Fruit fly (Drosophila melanogaster) S2 (cell line): ENCODE data around the gene Sfp33A4.

Experiments used
- CG8478 ChIP-seq: fragments of >200 bp; optimal IDR thresholded peaks from 2 replicates; lab custom pipeline; 2018
- CTCF ChIP-seq, 2 experiments: fragments of >200 bp; optimal IDR thresholded peaks; 2 replicates each; lab custom pipeline; 2018

Gene Sfp33A4

DNA sequence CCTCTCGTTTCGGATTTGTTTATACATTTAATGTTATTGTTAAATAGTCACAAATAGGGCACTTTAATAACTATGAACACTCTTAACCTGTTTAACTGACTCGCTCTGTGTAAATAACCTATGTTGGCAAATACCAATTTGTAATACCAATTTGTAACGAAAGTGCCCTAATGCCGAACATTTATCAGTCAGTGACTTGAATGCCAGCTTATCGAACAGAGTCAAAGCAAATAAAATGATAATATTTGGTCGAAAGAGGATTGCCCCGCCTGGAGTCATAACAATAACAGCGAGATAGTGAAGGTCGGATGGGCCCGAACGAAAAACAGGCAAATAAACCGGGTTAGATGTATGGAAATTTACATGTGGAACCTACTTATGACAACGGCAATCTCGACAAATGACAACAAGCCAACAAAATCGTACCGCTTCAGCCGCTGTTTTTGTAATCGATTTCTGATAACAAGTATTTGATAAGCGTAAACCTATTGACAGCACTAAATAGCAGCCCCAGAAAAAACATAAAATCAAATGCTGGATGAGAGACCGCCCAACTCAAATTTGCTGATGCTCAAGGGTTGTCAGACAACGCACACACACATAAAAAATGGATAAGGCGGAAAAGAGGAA is 8.2 kb downstream of the Sfp33A4 start:
- TF ChIP-seq CG8478 (lab: Kevin White, UChicago) = no peak
- no peak for TF ChIP-seq CTCF (optimal IDR thresholded peaks at IDR 0.05; lab: Kevin White, UChicago)

DNA sequence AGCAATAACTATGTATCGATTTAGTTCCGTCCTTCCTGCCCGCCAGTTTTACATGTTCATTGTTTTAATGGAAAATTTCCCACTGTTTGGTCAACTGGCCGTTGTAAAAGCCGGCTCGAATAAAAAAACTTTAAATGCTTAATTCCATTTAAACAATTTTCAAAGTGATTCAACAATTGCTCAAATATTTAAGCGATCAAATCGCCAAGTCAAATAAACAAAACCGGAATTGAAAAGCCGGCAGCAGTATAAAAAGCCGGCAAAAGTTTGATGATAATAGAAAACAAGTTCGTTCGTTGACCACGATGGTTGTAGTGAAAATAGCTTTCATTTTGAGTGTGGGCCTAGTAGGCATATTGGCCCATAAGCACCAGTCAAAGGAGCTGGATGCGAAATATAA is 9.9 kb downstream of the Sfp33A4 start, which contains the start of gene Mal-B1:
TSS of gene Mal-B1 (plus strand) at position 301 of the 400 bp plus-strand sequence.
- no peak for TF ChIP-seq CG8478 (lab: Kevin White, UChicago)
- TF ChIP-seq CTCF (optimal IDR thresholded peaks at IDR 0.05; lab: Kevin White, UChicago) = no peak

- TF ChIP-seq CTCF (optimal IDR thresholded peaks at IDR 0.05; lab: Kevin White, UChicago) (no peak), CG8478 (lab: Kevin White, UChicago) (no peak)
Measured at dm6 chr2L:11849658-11850057, 12.6 kb downstream of the Sfp33A4 start, which contains the start of gene Mal-B2. Mal-B2 (plus strand) TSS chr2L:11849958.

DNA sequence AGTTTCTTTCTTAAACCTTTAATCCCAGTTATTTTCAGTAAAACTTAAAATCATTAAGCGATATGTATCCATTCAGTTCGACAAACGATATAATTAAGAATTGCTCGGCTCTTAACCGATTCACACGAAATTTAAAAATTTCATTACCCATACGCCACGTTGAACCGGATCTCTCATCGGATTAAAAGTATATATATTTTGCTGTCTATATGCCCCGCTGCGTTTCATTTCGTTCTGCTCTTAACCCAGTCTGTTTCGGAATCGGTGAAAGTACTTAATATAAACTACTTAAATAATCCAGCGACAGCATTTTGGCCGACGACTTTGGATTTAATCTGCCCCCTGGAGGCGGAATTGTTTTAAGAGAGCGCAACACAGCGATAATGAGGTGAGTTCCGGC is 16.1 kb downstream of the Sfp33A4 start, which contains the start of gene CG42751:
TSS of gene CG42751 (plus strand) at position 301 of the 400 bp plus-strand sequence.
- no peak for TF ChIP-seq CG8478 (lab: Kevin White, UChicago)
- TF ChIP-seq CTCF (optimal IDR thresholded peaks at IDR 0.05; lab: Kevin White, UChicago) = no peak

dm6 chr2L:11870867-11871452 is 33.9 kb downstream of the Sfp33A4 start:
- TF ChIP-seq CG8478 (lab: Kevin White, UChicago) = no peak
- TF ChIP-seq CTCF (optimal IDR thresholded peaks at IDR 0.05; lab: Kevin White, UChicago) = no peak

dm6 chr2L:11874232-11874765 is 37.3 kb downstream of the Sfp33A4 start:
- TF ChIP-seq CG8478 (lab: Kevin White, UChicago) (no peak), CTCF (optimal IDR thresholded peaks at IDR 0.05; lab: Kevin White, UChicago) (no peak)

DNA sequence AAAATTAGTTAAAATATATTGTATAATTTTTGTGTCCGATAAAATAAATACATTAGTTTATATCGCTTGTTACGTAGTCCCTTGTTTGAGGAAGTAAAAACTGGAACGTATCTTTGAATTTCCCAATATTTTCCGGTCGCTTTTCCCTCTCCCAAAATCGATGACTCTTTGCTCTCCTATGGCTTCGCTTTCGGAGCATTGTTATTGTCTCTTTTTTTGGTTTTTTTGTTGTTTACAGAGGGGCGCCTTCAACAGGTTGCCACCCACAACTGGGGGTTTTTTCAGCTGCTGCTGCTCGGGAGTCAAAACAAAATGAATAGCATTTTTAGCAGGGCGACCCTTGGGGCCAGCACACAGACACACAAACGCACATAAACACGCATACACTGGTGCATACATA is 37.8 kb downstream of the Sfp33A4 start:
- no peak for TF ChIP-seq CTCF (optimal IDR thresholded peaks at IDR 0.05; lab: Kevin White, UChicago)
- no peak for TF ChIP-seq CG8478 (lab: Kevin White, UChicago)

dm6 chr2L:11878812-11879328 is 41.8 kb downstream of the Sfp33A4 start:
- TF ChIP-seq CG8478 (lab: Kevin White, UChicago) (no peak), CTCF (optimal IDR thresholded peaks at IDR 0.05; lab: Kevin White, UChicago) (no peak)
